Fruit fly (Drosophila melanogaster): ENCODE measurements around the gene CG34265.
A peak's percentile ranks its signal among the peaks of the same experiment; 100 is the strongest.

The CG34265 gene

dm6 chr3L:3246378-3247129 lies 21.7 kb upstream of the CG34265 start (continued):
- TF ChIP-seq vri (GFP tag; optimal IDR thresholded peaks at IDR 0.05) (peak; percentile 94), pdm3 (GFP tag; optimal IDR thresholded peaks at IDR 0.05) (peak; percentile 78), Lpt (GFP tag; optimal IDR thresholded peaks at IDR 0.05) (peak; percentile 93), CG10669 (GFP tag; optimal IDR thresholded peaks at IDR 0.05) (peak; percentile 99), Hr4 (GFP tag; optimal IDR thresholded peaks at IDR 0.05) (peak; percentile 42), CG34406 (GFP tag; optimal IDR thresholded peaks at IDR 0.05) (peak; percentile 92), Blimp-1 (GFP tag; optimal IDR thresholded peaks at IDR 0.05) (peak; percentile 94), Eip78C (GFP tag) (peak; percentile 86), CG6163 (GFP tag; IDR thresholded peaks at IDR 0.05) (peak; percentile 99), net (GFP tag; optimal IDR thresholded peaks at IDR 0.05) (peak; percentile 96), salr (GFP tag; optimal IDR thresholded peaks at IDR 0.05) (peak; percentile 85 to 89), Ets21C (GFP tag; optimal IDR thresholded peaks at IDR 0.05) (peak; percentile 86), achi (GFP tag; optimal IDR thresholded peaks at IDR 0.05) (peak; percentile 85), CG10631 (GFP tag; optimal IDR thresholded peaks at IDR 0.05) (peak; percentile 82), spab (GFP tag; optimal IDR thresholded peaks at IDR 0.05) (peak; percentile 100), eg (GFP tag; IDR thresholded peaks at IDR 0.05) (peak; percentile 97)

dm6 chr3L:3247130-3248065 lies 20.9 kb upstream of the CG34265 start, which contains the start of gene CG43389:
CG43389 (plus strand) TSS chr3L:3248015.
- no peak for TF ChIP-seq Hr38 (GFP tag; optimal IDR thresholded peaks at IDR 0.05)
- TF ChIP-seq Hr4 (GFP tag; optimal IDR thresholded peaks at IDR 0.05) = peak; percentile 78
- TF ChIP-seq Lpt (GFP tag; optimal IDR thresholded peaks at IDR 0.05) = peak; percentile 81
- TF ChIP-seq CG9139 (GFP tag; optimal IDR thresholded peaks at IDR 0.05) = peak; percentile 80
- peak; percentile 40 for TF ChIP-seq dac (GFP tag; optimal IDR thresholded peaks at IDR 0.05)
- TF ChIP-seq Sox14 (GFP tag; optimal IDR thresholded peaks at IDR 0.05) = peak; percentile 98
- TF ChIP-seq Gug (GFP tag; IDR thresholded peaks at IDR 0.05) = peak; percentile 58
- peak; percentile 98 for TF ChIP-seq lz (GFP tag; optimal IDR thresholded peaks at IDR 0.05)
- peak; percentile 89 for TF ChIP-seq Eip75B (GFP tag; optimal IDR thresholded peaks at IDR 0.05)
- peak; percentile 81 for TF ChIP-seq eg (GFP tag; IDR thresholded peaks at IDR 0.05)
- peak; percentile 87 for TF ChIP-seq Blimp-1 (GFP tag; optimal IDR thresholded peaks at IDR 0.05)
- TF ChIP-seq CG1621 (tag; optimal IDR thresholded peaks at IDR 0.05) = peak; percentile 90
- peak; percentile 86 for TF ChIP-seq CG3919 (GFP tag; optimal IDR thresholded peaks at IDR 0.05)
- TF ChIP-seq fd85E (GFP tag; optimal IDR thresholded peaks at IDR 0.05) = peak; percentile 52
- peak; percentile 99 for TF ChIP-seq Sox102F (GFP tag; optimal IDR thresholded peaks at IDR 0.05)
- peak; percentile 97 for TF ChIP-seq acj6 (GFP tag; optimal IDR thresholded peaks at IDR 0.05)
- TF ChIP-seq CG15336 (GFP tag; IDR thresholded peaks at IDR 0.05) = peak; percentile 81
- peak; percentile 99 for TF ChIP-seq esn (GFP tag; optimal IDR thresholded peaks at IDR 0.05)
- TF ChIP-seq Sox15 (GFP tag; optimal IDR thresholded peaks at IDR 0.05) = peak; percentile 96
- peak; percentile 87 for TF ChIP-seq CG11902 (GFP tag; optimal IDR thresholded peaks at IDR 0.05)
- TF ChIP-seq CG8319 (GFP tag; optimal IDR thresholded peaks at IDR 0.05) = peak; percentile 89
- TF ChIP-seq CG8632 (GFP tag; optimal IDR thresholded peaks at IDR 0.05) = peak; percentile 96
- TF ChIP-seq spab (GFP tag; optimal IDR thresholded peaks at IDR 0.05) = peak; percentile 81
- no peak for TF ChIP-seq CG6276 (GFP tag; optimal IDR thresholded peaks at IDR 0.05)
- TF ChIP-seq cyc (GFP tag; optimal IDR thresholded peaks at IDR 0.05) = peak; percentile 95
- TF ChIP-seq CG8119 (GFP tag; IDR thresholded peaks at IDR 0.05) = peak; percentile 87
- TF ChIP-seq CG6854 (GFP tag; optimal IDR thresholded peaks at IDR 0.05) = peak; percentile 88
- peak; percentile 92 for TF ChIP-seq fd59A (GFP tag; optimal IDR thresholded peaks at IDR 0.05)
- TF ChIP-seq CG16779 (tag; optimal IDR thresholded peaks at IDR 0.05) = peak; percentile 42
- peak; percentile 95 for TF ChIP-seq OdsH (GFP tag; optimal IDR thresholded peaks at IDR 0.05)
- peak; percentile 85 for TF ChIP-seq CG6808 (GFP tag; optimal IDR thresholded peaks at IDR 0.05)
- TF ChIP-seq CG6792 (GFP tag; optimal IDR thresholded peaks at IDR 0.05) = peak; percentile 95
- TF ChIP-seq vri (GFP tag; optimal IDR thresholded peaks at IDR 0.05) = peak; percentile 99
- peak; percentile 89 for TF ChIP-seq CG3032 (tag; optimal IDR thresholded peaks at IDR 0.05)
- peak; percentile 92 for TF ChIP-seq CG10631 (GFP tag; optimal IDR thresholded peaks at IDR 0.05)
- TF ChIP-seq net (GFP tag; optimal IDR thresholded peaks at IDR 0.05) = peak; percentile 90
- peak; percentile 74 to 91 for TF ChIP-seq salr (GFP tag; optimal IDR thresholded peaks at IDR 0.05)
- peak; percentile 99 for TF ChIP-seq svp (GFP tag)

Measured in whole organism, prepupa.